Worm (Caenorhabditis elegans) whole organism, early embryonic: ENCODE results near the gene F49E10.4.

ENCODE experiments used
- B0310.2 ChIP-seq: sonication (generic microtip); optimal IDR thresholded peaks from 2 replicates; lab custom pipeline; 2016; ENCODE audit warnings: mild to moderate bottlenecking, missing genetic modification characterization, missing compliant biosample characterization
- F13C5.2 ChIP-seq: sonication (generic microtip); optimal IDR thresholded peaks from 2 replicates; lab custom pipeline; 2017; ENCODE audit warnings: mild to moderate bottlenecking, missing genetic modification characterization, inconsistent platforms, missing compliant biosample characterization
- aly-1 ChIP-seq: sonication (generic microtip); optimal IDR thresholded peaks from 2 replicates; lab custom pipeline; 2016; ENCODE audit warnings: missing genetic modification characterization, missing compliant biosample characterization
- ama-1 ChIP-seq: fragments of 150-350 bp; optimal IDR thresholded peaks from 2 replicates; lab custom pipeline; 2014
- ceh-13 ChIP-seq: fragments of 200-800 bp; sonication (Bioruptor generic); optimal IDR thresholded peaks from 2 replicates; lab custom pipeline; 2018; ENCODE audit warnings: mild to moderate bottlenecking, missing genetic modification characterization, missing compliant biosample characterization
- ceh-36 ChIP-seq: sonication (generic microtip); optimal IDR thresholded peaks from 2 replicates; lab custom pipeline; 2016; ENCODE audit warnings: missing genetic modification characterization, inconsistent platforms, missing compliant biosample characterization
- ets-7 ChIP-seq: sonication (generic microtip); optimal IDR thresholded peaks from 2 replicates; lab custom pipeline; 2016; ENCODE audit warnings: missing genotype, missing genetic modification characterization, missing compliant biosample characterization
- flt-1 ChIP-seq: fragments of 200-800 bp; sonication (Bioruptor generic); IDR thresholded peaks from 2 replicates; pipeline ENCODE4 v1.3.6; 2022; ENCODE audit warnings: missing genetic modification characterization, missing compliant biosample characterization
- hmbx-1 ChIP-seq: sonication (generic microtip); optimal IDR thresholded peaks from 2 replicates; lab custom pipeline; 2016; ENCODE audit warnings: mild to moderate bottlenecking, missing genetic modification characterization, missing compliant biosample characterization
- hmg-4 ChIP-seq: fragments of 200-800 bp; sonication (Bioruptor generic); optimal IDR thresholded peaks from 2 replicates; lab custom pipeline; 2018; ENCODE audit warnings: mild to moderate bottlenecking, missing genetic modification characterization, missing compliant biosample characterization
- hnd-1 ChIP-seq: sonication (generic microtip); optimal IDR thresholded peaks from 2 replicates; lab custom pipeline; 2016; ENCODE audit warnings: missing genetic modification characterization, missing compliant biosample characterization
- pes-1 ChIP-seq: fragments of 200-800 bp; sonication (Bioruptor generic); IDR thresholded peaks from 2 replicates; pipeline ENCODE4 v1.3.6; 2022; ENCODE audit warnings: missing genetic modification reagents, missing genetic modification characterization, missing compliant biosample characterization
- scrt-1 ChIP-seq: fragments of 200-800 bp; sonication (Bioruptor generic); IDR thresholded peaks from 2 replicates; pipeline ENCODE4 v1.3.6; 2022; ENCODE audit warnings: missing genetic modification characterization, missing compliant biosample characterization
- sea-1 ChIP-seq: fragments of 200-800 bp; sonication (Bioruptor generic); conservative IDR thresholded peaks from 2 replicates; pipeline ENCODE4 v1.3.6; 2022; ENCODE audit warnings: missing genetic modification characterization, missing compliant biosample characterization
- tbx-11 ChIP-seq: fragments of 200-800 bp; sonication (Bioruptor generic); IDR thresholded peaks from 2 replicates; pipeline ENCODE4 v1.3.6; 2022; ENCODE audit warnings: missing genetic modification characterization, missing compliant biosample characterization
- tbx-37 ChIP-seq: fragments of 200-800 bp; sonication (Bioruptor generic); conservative IDR thresholded peaks from 2 replicates; pipeline ENCODE4 v1.3.6; 2022; ENCODE audit warnings: missing genetic modification reagents, missing genetic modification characterization, missing compliant biosample characterization
- tra-4 ChIP-seq: sonication (generic microtip); optimal IDR thresholded peaks from 2 replicates; lab custom pipeline; 2017; ENCODE audit warnings: missing genetic modification characterization, missing compliant biosample characterization

The F49E10.4 gene

DNA sequence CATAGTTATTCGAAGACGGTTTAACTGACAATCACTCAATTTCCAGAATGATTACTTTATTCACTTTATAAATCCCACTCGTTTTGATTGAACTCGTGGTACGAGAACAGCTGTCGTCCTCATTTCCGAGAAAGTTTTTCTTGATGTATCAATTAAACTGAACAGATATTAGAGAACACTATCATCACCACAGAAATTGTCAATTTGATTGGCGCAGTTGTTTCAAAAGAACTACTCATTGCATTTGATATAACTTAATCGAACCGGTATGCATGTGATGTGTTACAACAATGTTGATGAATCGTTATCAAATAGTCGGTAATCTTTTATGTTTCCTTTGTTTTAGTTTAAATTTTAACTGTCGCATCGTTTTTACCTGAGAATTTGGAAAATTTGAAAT lies 38.6 kb upstream of the F49E10.4 start:
- TF ChIP-seq F13C5.2 (tag; lab: Kevin White, UChicago) (no peak), hmg-4 (GFP tag; lab: Kevin White, UChicago) (no peak), aly-1 (tag; lab: Kevin White, UChicago) (no peak), pes-1 (GFP tag; lab: Robert Waterston, UW) (no peak), tbx-11 (GFP tag; lab: Robert Waterston, UW) (no peak), flt-1 (no peak), ceh-13 (no peak), sea-1 (GFP tag; lab: Robert Waterston, UW) (no peak), ceh-36 (tag; lab: Kevin White, UChicago) (no peak), hnd-1 (tag; lab: Kevin White, UChicago) (no peak), scrt-1 (GFP tag; lab: Robert Waterston, UW) (no peak), ets-7 (tag; lab: Kevin White, UChicago) (no peak), tbx-37 (GFP tag; lab: Robert Waterston, UW) (no peak), ama-1 (lab: Kevin White, UChicago) (no peak), B0310.2 (no peak)

DNA sequence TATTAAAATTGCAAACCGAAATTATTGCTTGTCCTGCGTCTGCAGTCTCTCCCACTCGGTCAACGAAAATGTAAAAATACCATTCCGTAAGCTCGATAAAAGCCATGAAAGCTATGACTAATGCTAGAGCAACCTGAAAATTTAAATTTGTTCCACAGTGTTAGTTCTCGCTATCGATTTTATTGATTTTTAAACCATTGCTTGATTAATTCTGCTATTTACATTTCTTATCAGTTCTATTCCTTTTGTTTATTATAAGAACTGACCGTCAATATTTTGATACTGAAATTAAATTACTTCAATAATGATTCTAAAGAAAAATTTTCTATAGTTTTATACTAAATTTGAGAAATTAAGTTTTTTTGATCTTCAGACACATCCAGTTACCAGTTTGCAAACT lies 36.5 kb upstream of the F49E10.4 start:
- TF ChIP-seq hnd-1 (tag; lab: Kevin White, UChicago) (no peak), ets-7 (tag; lab: Kevin White, UChicago) (no peak), flt-1 (no peak), aly-1 (tag; lab: Kevin White, UChicago) (no peak), ama-1 (lab: Kevin White, UChicago) (no peak)

DNA sequence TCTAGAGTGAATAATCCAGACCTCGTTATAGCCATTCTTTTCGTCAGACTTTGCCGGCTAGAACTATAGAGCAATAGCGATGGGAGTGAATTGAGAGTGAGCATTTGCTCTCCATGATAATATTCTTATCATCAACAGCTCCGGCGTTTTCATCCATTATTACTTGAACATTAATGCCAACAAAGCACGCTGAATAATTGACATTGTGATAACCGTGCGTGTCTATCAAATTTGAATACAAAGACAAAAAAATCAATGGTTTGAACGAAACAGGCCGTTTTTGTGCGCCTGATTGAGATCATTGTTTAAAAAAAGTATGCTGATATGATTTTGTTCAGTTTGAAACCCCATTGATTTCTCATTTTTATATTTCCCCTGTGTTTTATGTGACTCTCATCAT lies 36.0 kb upstream of the F49E10.4 start, which contains the start of gene dct-11:
Gene dct-11, minus strand, starts transcription at position 136 of the 400 bp plus-strand sequence.
- no peak for TF ChIP-seq hnd-1 (tag; lab: Kevin White, UChicago)
- TF ChIP-seq sea-1 (GFP tag; lab: Robert Waterston, UW), result no peak
- no peak for TF ChIP-seq pes-1 (GFP tag; lab: Robert Waterston, UW)
- no peak for TF ChIP-seq hmg-4 (GFP tag; lab: Kevin White, UChicago)
- no peak for TF ChIP-seq hmbx-1 (tag; lab: Kevin White, UChicago)
- no peak for TF ChIP-seq tbx-37 (GFP tag; lab: Robert Waterston, UW)
- no peak for TF ChIP-seq ceh-13
- no peak for TF ChIP-seq ceh-36 (tag; lab: Kevin White, UChicago)
- no peak for TF ChIP-seq F13C5.2 (tag; lab: Kevin White, UChicago)
- TF ChIP-seq aly-1 (tag; lab: Kevin White, UChicago), result no peak
- no peak for TF ChIP-seq flt-1
- TF ChIP-seq scrt-1 (GFP tag; lab: Robert Waterston, UW), result no peak

DNA sequence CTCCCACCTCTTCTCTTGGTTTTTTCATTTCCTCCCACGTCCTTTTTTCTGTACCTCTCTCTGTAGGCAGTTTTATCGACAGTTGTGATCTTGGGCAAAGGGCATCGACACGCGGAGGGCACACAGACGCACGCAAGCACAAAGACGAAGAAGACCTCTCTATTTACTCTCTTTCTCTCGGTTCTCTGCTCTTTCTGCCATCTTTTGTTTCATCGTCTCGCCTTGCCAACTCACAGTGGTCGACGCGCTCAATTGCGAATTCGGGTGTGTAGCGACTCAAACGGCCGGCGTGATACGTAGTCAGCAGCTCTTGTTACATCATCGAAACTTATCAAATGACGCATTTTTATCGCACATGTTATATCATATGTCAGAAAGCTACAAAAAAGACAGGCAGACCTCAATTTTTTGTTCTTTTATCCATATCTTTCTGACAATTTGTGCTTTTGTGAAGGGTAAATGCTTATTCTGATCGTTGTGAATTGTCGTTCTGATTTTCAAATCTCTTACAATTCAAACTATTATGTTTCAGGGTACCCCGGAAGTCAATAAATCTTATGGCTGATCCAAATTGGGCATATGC lies 34.5 kb upstream of the F49E10.4 start, which contains the start of gene puf-9:
Gene puf-9, plus strand, starts transcription at position 533 of the 583 bp plus-strand sequence.
- no peak for TF ChIP-seq ets-7 (tag; lab: Kevin White, UChicago)
- no peak for TF ChIP-seq ama-1 (lab: Kevin White, UChicago)
- peak; percentile 34 for TF ChIP-seq aly-1 (tag; lab: Kevin White, UChicago)
- TF ChIP-seq hmg-4 (GFP tag; lab: Kevin White, UChicago), result peak; percentile 84
- peak; percentile 24 for TF ChIP-seq B0310.2
- TF ChIP-seq flt-1, result peak; percentile 58
- TF ChIP-seq scrt-1 (GFP tag; lab: Robert Waterston, UW), result peak; percentile 60; the same call in 1 of the 2 replicates
- TF ChIP-seq F13C5.2 (tag; lab: Kevin White, UChicago), result peak; percentile 89
- no peak for TF ChIP-seq hnd-1 (tag; lab: Kevin White, UChicago)

DNA sequence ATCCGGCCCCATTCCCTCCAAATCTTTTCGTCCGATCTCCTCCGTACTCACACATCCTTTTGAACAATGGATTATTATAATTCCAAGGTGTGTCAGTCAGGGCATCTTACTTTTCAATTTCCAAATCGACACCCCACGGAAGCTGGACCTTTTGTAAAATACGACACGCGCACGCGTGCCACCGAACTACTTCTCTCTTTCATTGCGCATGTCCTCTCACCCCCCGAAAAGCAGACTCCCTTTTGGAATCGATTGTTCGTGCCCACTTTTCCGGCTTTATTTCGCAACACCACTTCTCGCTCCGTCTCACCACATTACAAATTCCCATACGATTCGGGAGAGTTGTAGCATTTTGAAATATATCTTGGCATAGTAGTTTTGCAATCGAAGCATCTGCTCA lies 28.4 kb upstream of the F49E10.4 start:
- TF ChIP-seq ama-1 (lab: Kevin White, UChicago), result no peak
- TF ChIP-seq ceh-13, result no peak
- TF ChIP-seq hmbx-1 (tag; lab: Kevin White, UChicago), result no peak
- no peak for TF ChIP-seq ets-7 (tag; lab: Kevin White, UChicago)
- no peak for TF ChIP-seq F13C5.2 (tag; lab: Kevin White, UChicago)
- no peak for TF ChIP-seq B0310.2
- no peak for TF ChIP-seq aly-1 (tag; lab: Kevin White, UChicago)
- TF ChIP-seq hnd-1 (tag; lab: Kevin White, UChicago), result no peak
- TF ChIP-seq sea-1 (GFP tag; lab: Robert Waterston, UW), result no peak
- TF ChIP-seq ceh-36 (tag; lab: Kevin White, UChicago), result no peak
- TF ChIP-seq tra-4, result no peak
- no peak for TF ChIP-seq hmg-4 (GFP tag; lab: Kevin White, UChicago)
- no peak for TF ChIP-seq tbx-11 (GFP tag; lab: Robert Waterston, UW)
- no peak for TF ChIP-seq tbx-37 (GFP tag; lab: Robert Waterston, UW)
- TF ChIP-seq scrt-1 (GFP tag; lab: Robert Waterston, UW), result no peak
- TF ChIP-seq pes-1 (GFP tag; lab: Robert Waterston, UW), result no peak

DNA sequence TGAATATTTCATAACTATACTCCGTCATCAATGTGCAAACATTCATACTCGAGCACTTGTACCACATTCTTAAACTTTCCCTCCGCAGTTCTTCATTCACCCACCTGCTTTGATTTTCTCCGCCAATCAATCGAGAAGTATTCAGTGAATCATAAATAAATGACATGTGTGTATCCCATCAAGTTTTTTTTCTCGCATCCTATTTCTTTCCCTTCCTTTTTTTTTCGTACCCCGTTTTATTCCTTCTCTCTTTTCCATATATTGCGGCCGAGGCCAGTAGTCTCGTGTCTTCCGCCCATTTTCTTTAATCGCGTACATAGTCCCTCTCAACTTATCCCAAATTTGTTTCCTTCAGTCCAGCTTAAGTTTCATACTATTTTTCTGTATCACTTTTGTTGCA lies 27.0 kb upstream of the F49E10.4 start, which contains the start of gene atat-2:
Gene atat-2, plus strand, starts transcription at position 398 of the 400 bp plus-strand sequence.
- TF ChIP-seq F13C5.2 (tag; lab: Kevin White, UChicago), result no peak
- TF ChIP-seq tra-4, result no peak
- TF ChIP-seq ets-7 (tag; lab: Kevin White, UChicago), result no peak
- TF ChIP-seq hnd-1 (tag; lab: Kevin White, UChicago), result no peak
- TF ChIP-seq hmg-4 (GFP tag; lab: Kevin White, UChicago), result no peak

DNA sequence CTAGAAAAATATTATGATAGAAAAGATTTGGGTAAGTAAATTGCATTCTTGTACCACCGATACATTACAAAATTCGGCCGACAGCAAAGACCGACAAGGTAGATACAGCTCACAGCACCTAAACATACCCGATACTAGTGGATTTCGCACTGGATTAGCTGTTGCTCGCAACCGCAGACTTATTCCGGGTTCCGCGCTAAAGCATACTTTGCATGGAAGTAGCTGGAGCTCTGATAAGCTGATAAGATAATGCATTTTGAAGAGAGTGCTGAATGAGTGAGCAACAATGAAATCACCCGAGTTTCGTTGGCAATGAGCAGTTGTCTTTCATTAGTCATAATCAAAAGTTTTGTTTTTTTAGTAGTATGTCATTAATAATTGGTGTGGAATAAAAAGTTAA lies 25.2 kb upstream of the F49E10.4 start:
- TF ChIP-seq F13C5.2 (tag; lab: Kevin White, UChicago), result no peak
- no peak for TF ChIP-seq tbx-37 (GFP tag; lab: Robert Waterston, UW)
- TF ChIP-seq ama-1 (lab: Kevin White, UChicago), result no peak
- no peak for TF ChIP-seq B0310.2
- no peak for TF ChIP-seq hmbx-1 (tag; lab: Kevin White, UChicago)
- no peak for TF ChIP-seq tbx-11 (GFP tag; lab: Robert Waterston, UW)
- TF ChIP-seq flt-1, result no peak
- TF ChIP-seq tra-4, result no peak
- no peak for TF ChIP-seq sea-1 (GFP tag; lab: Robert Waterston, UW)
- no peak for TF ChIP-seq aly-1 (tag; lab: Kevin White, UChicago)
- TF ChIP-seq ceh-13, result no peak
- TF ChIP-seq hmg-4 (GFP tag; lab: Kevin White, UChicago), result no peak
- TF ChIP-seq ceh-36 (tag; lab: Kevin White, UChicago), result no peak
- no peak for TF ChIP-seq pes-1 (GFP tag; lab: Robert Waterston, UW)
- no peak for TF ChIP-seq ets-7 (tag; lab: Kevin White, UChicago)
- TF ChIP-seq scrt-1 (GFP tag; lab: Robert Waterston, UW), result no peak
